Fruit fly (Drosophila melanogaster) whole organism, prepupa: Measurements from ENCODE around the gene CG32075.

ENCODE experiments used
- Blimp-1 ChIP-seq: fragments of 200-800 bp; sonication (Bioruptor generic); optimal IDR thresholded peaks from 3 replicates; lab custom pipeline; 2017; ENCODE audit warnings: missing biosample characterization, missing genetic modification characterization, mild to moderate bottlenecking, moderate library complexity, missing genetic modification reagents
- CG11762 ChIP-seq: fragments of 200-800 bp; sonication (Bioruptor generic); optimal IDR thresholded peaks from 3 replicates; lab custom pipeline; 2016; ENCODE audit warnings: missing biosample characterization, missing genetic modification characterization; ENCODE audit not compliant: insufficient read depth
- CG11902 ChIP-seq: fragments of 200-800 bp; sonication (Bioruptor generic); optimal IDR thresholded peaks from 3 replicates; lab custom pipeline; 2016; ENCODE audit warnings: missing biosample characterization, missing genetic modification characterization
- CG15336 ChIP-seq: fragments of 200-800 bp; sonication (Bioruptor generic); IDR thresholded peaks from 2 replicates; pipeline ENCODE4 v1.3.6; 2022; ENCODE audit warnings: missing biosample characterization, missing genetic modification characterization
- CG16779 ChIP-seq: fragments of 200-800 bp; sonication (Bioruptor generic); optimal IDR thresholded peaks from 3 replicates; lab custom pipeline; 2017; ENCODE audit warnings: missing biosample characterization, mild to moderate bottlenecking, missing genetic modification characterization
- CG31627 ChIP-seq: fragments of 200-800 bp; sonication (Bioruptor generic); optimal IDR thresholded peaks from 3 replicates; lab custom pipeline; 2016; ENCODE audit warnings: missing biosample characterization, missing genetic modification characterization
- CG32006 ChIP-seq: fragments of 200-800 bp; sonication (Bioruptor generic); optimal IDR thresholded peaks from 3 replicates; lab custom pipeline; 2017; ENCODE audit warnings: missing biosample characterization, mild to moderate bottlenecking, missing genetic modification characterization
- CG34406 ChIP-seq: fragments of 200-800 bp; sonication (Bioruptor generic); optimal IDR thresholded peaks from 3 replicates; lab custom pipeline; 2016; ENCODE audit warnings: missing biosample characterization, missing genetic modification characterization
- CG3919 ChIP-seq: fragments of 200-800 bp; sonication (Bioruptor generic); optimal IDR thresholded peaks from 3 replicates; lab custom pipeline; 2016; ENCODE audit warnings: missing biosample characterization, missing genetic modification characterization
- CG4318 ChIP-seq: fragments of 200-800 bp; sonication (Bioruptor generic); optimal IDR thresholded peaks from 3 replicates; lab custom pipeline; 2017; ENCODE audit warnings: missing biosample characterization, mild to moderate bottlenecking, missing genetic modification characterization
- CG6276 ChIP-seq: fragments of 200-800 bp; sonication (Bioruptor generic); optimal IDR thresholded peaks from 2 replicates; lab custom pipeline; 2017; ENCODE audit warnings: missing biosample characterization, mild to moderate bottlenecking, missing genetic modification characterization
- CG6808 ChIP-seq: fragments of 200-800 bp; sonication (Bioruptor generic); optimal IDR thresholded peaks from 3 replicates; lab custom pipeline; 2017; ENCODE audit warnings: missing biosample characterization, missing genetic modification characterization, mild to moderate bottlenecking, moderate library complexity, missing genetic modification reagents
- CG6854 ChIP-seq: fragments of 200-800 bp; sonication (Bioruptor generic); optimal IDR thresholded peaks from 2 replicates; lab custom pipeline; 2017; ENCODE audit warnings: missing biosample characterization, mild to moderate bottlenecking, missing genetic modification characterization
- CG8119 ChIP-seq: fragments of 200-800 bp; sonication (Bioruptor generic); IDR thresholded peaks from 3 replicates; pipeline ENCODE4 v1.3.6; 2022; ENCODE audit warnings: missing biosample characterization, missing genetic modification characterization
- CG8319 ChIP-seq: fragments of 200-800 bp; sonication (Bioruptor generic); optimal IDR thresholded peaks from 3 replicates; lab custom pipeline; 2016; ENCODE audit warnings: missing biosample characterization, missing genetic modification characterization
- CG9139 ChIP-seq: fragments of 200-800 bp; sonication (Bioruptor generic); optimal IDR thresholded peaks from 3 replicates; lab custom pipeline; 2017; ENCODE audit warnings: missing biosample characterization, mild to moderate bottlenecking, missing genetic modification characterization
- Eip75B ChIP-seq: fragments of 200-800 bp; sonication (Bioruptor generic); optimal IDR thresholded peaks from 3 replicates; lab custom pipeline; 2016; ENCODE audit warnings: missing biosample characterization, missing genetic modification characterization
- Eip78C ChIP-seq: fragments of 200-800 bp; sonication (Bioruptor generic); peaks from one replicate; lab custom pipeline; 2016; ENCODE audit warnings: missing biosample characterization, missing genetic modification characterization
- Ets96B ChIP-seq: fragments of 200-800 bp; optimal IDR thresholded peaks from 2 replicates; lab custom pipeline; 2019; ENCODE audit warnings: missing biosample characterization, mild to moderate bottlenecking, missing genetic modification characterization, moderate library complexity
- Hr39 ChIP-seq: fragments of 200-800 bp; sonication (Bioruptor generic); optimal IDR thresholded peaks from 2 replicates; lab custom pipeline; 2016; ENCODE audit warnings: missing biosample characterization, missing genetic modification characterization
- Met ChIP-seq: fragments of 200-800 bp; sonication (Bioruptor generic); optimal IDR thresholded peaks from 3 replicates; lab custom pipeline; 2016; ENCODE audit warnings: missing biosample characterization, missing genetic modification characterization
- Smox ChIP-seq: fragments of 200-800 bp; sonication (Bioruptor generic); optimal IDR thresholded peaks from 3 replicates; lab custom pipeline; 2016; ENCODE audit warnings: missing biosample characterization, missing genetic modification characterization
- Sox102F ChIP-seq: fragments of 200-800 bp; sonication (Bioruptor generic); optimal IDR thresholded peaks from 2 replicates; lab custom pipeline; 2016; ENCODE audit warnings: missing biosample characterization, mild to moderate bottlenecking, missing genetic modification characterization
- Sox14 ChIP-seq: fragments of 200-800 bp; sonication (Bioruptor generic); optimal IDR thresholded peaks from 3 replicates; lab custom pipeline; 2016; ENCODE audit warnings: missing biosample characterization, missing genetic modification characterization
- Sox15 ChIP-seq: fragments of 200-800 bp; sonication (Bioruptor generic); optimal IDR thresholded peaks from 3 replicates; lab custom pipeline; 2016; ENCODE audit warnings: missing biosample characterization, missing genetic modification characterization
- cyc ChIP-seq: fragments of 200-800 bp; sonication (Bioruptor generic); optimal IDR thresholded peaks from 3 replicates; lab custom pipeline; 2016; ENCODE audit warnings: missing biosample characterization, missing genetic modification characterization
- dac ChIP-seq: fragments of 200-800 bp; sonication (Bioruptor generic); optimal IDR thresholded peaks from 2 replicates; lab custom pipeline; 2017; ENCODE audit warnings: missing biosample characterization, mild to moderate bottlenecking, missing genetic modification characterization
- fd59A ChIP-seq: fragments of 200-800 bp; sonication (Bioruptor generic); optimal IDR thresholded peaks from 2 replicates; lab custom pipeline; 2017; ENCODE audit warnings: missing biosample characterization, mild to moderate bottlenecking, missing genetic modification characterization, missing genetic modification reagents
- fd85E ChIP-seq: fragments of 200-800 bp; sonication (Bioruptor generic); optimal IDR thresholded peaks from 3 replicates; lab custom pipeline; 2016; ENCODE audit warnings: missing biosample characterization, missing genetic modification characterization
- fkh ChIP-seq: fragments of 200-800 bp; sonication (Bioruptor generic); optimal IDR thresholded peaks from 3 replicates; lab custom pipeline; 2017; ENCODE audit warnings: missing biosample characterization, mild to moderate bottlenecking, missing genetic modification characterization, moderate library complexity
- lz ChIP-seq: fragments of 200-800 bp; sonication (Bioruptor generic); optimal IDR thresholded peaks from 3 replicates; lab custom pipeline; 2016; ENCODE audit warnings: missing biosample characterization, missing genetic modification characterization
- net ChIP-seq: fragments of 200-800 bp; sonication (Bioruptor generic); optimal IDR thresholded peaks from 3 replicates; lab custom pipeline; 2016; ENCODE audit warnings: missing biosample characterization, missing genetic modification characterization
- pdm3 ChIP-seq: fragments of 200-800 bp; sonication (Bioruptor generic); optimal IDR thresholded peaks from 3 replicates; lab custom pipeline; 2016; ENCODE audit warnings: missing biosample characterization, missing genetic modification characterization
- salr ChIP-seq, 2 experiments: fragments of 200-800 bp; sonication (Bioruptor generic); optimal IDR thresholded peaks; 3 replicates each; lab custom pipeline; 2016 to 2018; ENCODE audit warnings: missing biosample characterization in 2 of 2, missing genetic modification characterization in 2 of 2, mild to moderate bottlenecking in 1 of 2
- spab ChIP-seq: fragments of 200-800 bp; sonication (Bioruptor generic); optimal IDR thresholded peaks from 2 replicates; lab custom pipeline; 2017; ENCODE audit warnings: missing biosample characterization, mild to moderate bottlenecking, missing genetic modification characterization, missing genetic modification reagents
- ss ChIP-seq, 2 experiments: fragments of 200-800 bp; sonication (Bioruptor generic); optimal IDR thresholded peaks; 2 replicates in 1 of 2; 3 replicates in 1 of 2; lab custom pipeline; 2017 to 2018; ENCODE audit warnings: mild to moderate bottlenecking in 2 of 2, missing biosample characterization in 2 of 2, missing genetic modification characterization in 2 of 2, moderate library complexity in 1 of 2
- svp ChIP-seq: fragments of 200-800 bp; sonication (Bioruptor generic); peaks from one replicate; lab custom pipeline; 2016; ENCODE audit warnings: missing biosample characterization, missing genetic modification characterization
- vri ChIP-seq: fragments of 200-800 bp; sonication (Bioruptor generic); optimal IDR thresholded peaks from 3 replicates; lab custom pipeline; 2016; ENCODE audit warnings: missing biosample characterization, mild to moderate bottlenecking, missing genetic modification characterization

CG32075 gene

DNA sequence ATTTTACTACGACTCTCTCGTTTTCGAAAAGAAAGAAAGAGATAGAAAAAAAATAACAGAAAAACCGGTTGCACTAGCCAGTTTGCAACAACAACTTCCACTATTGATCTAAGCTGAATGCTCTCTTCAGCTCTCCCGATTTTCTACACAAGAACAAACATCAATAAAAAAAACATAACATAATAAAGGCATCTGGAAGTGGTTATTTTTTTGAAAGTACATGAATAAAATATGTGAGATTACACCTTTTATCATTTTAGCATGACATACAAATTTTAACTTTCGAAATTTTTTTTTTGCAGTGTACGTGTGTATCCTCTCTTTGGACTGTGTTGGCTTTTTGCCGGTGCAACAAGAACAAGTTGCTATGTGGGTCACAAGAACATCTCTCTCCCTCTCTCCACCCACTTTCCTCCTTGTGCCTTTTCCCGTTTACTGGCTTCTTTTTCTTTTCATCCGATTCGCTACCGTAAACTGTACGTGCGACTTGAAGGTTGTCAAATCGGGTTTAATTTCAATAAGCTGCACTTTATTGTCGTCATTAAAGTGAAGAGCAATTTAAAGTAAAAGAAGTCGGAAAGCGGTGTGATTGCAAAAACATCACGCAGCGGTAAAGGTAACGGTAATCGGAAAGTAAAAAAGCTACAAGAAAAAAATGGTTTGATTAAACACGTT is 20.0 kb upstream of the CG32075 start (continued):
- peak; percentile 96 for TF ChIP-seq fd59A (GFP tag; lab: Kevin White, UChicago)
- TF ChIP-seq CG34406 = peak; percentile 94
- peak; percentile 83 for TF ChIP-seq fd85E (GFP tag; lab: Kevin White, UChicago)
- no peak for TF ChIP-seq Met (GFP tag; lab: Kevin White, UChicago)
- TF ChIP-seq CG32006 (GFP tag; lab: Kevin White, UChicago) = peak; percentile 99
- TF ChIP-seq Hr39 (GFP tag; lab: Kevin White, UChicago) = no peak
- peak; percentile 93 for TF ChIP-seq CG6808 (GFP tag; lab: Kevin White, UChicago)
- no peak for TF ChIP-seq Smox (GFP tag; lab: Kevin White, UChicago)
- peak; percentile 87 for TF ChIP-seq Sox102F (GFP tag; lab: Kevin White, UChicago)
- peak; percentile 95 for TF ChIP-seq spab (GFP tag; lab: Kevin White, UChicago)
- peak; percentile 66 for TF ChIP-seq CG6854 (GFP tag; lab: Kevin White, UChicago)
- TF ChIP-seq cyc (GFP tag; lab: Kevin White, UChicago) = peak; percentile 90
- TF ChIP-seq vri (GFP tag; lab: Kevin White, UChicago) = peak; percentile 63
- TF ChIP-seq CG31627 (GFP tag; lab: Kevin White, UChicago) = peak; percentile 87
- peak; percentile 99 for TF ChIP-seq net (GFP tag; lab: Kevin White, UChicago)
- peak; percentile 100 for TF ChIP-seq CG15336 (GFP tag; lab: Robert Waterston, UW)
- TF ChIP-seq Blimp-1 (GFP tag; lab: Kevin White, UChicago) = peak; percentile 68
- peak; percentile 97 for TF ChIP-seq CG11762 (GFP tag; lab: Kevin White, UChicago)
- peak; percentile 98 for TF ChIP-seq CG3919 (GFP tag; lab: Kevin White, UChicago)
- peak; percentile 99 for TF ChIP-seq Eip75B (GFP tag; lab: Kevin White, UChicago)
- peak; percentile 93 for TF ChIP-seq CG9139 (GFP tag; lab: Kevin White, UChicago)
- TF ChIP-seq salr (GFP tag; optimal IDR thresholded peaks at IDR 0.05; lab: Kevin White, UChicago) = peak; percentile 94 to 99
- no peak for TF ChIP-seq svp (GFP tag; lab: Kevin White, UChicago)
- peak; percentile 80 for TF ChIP-seq Sox15 (GFP tag; lab: Kevin White, UChicago)
- peak; percentile 96 for TF ChIP-seq CG4318 (GFP tag; lab: Kevin White, UChicago)
- TF ChIP-seq CG16779 (tag; lab: Kevin White, UChicago) = peak; percentile 95
- TF ChIP-seq fkh (GFP tag; lab: Kevin White, UChicago) = peak; percentile 95
- peak; percentile 98 for TF ChIP-seq pdm3
- TF ChIP-seq Sox14 = peak; percentile 98
- peak; percentile 100 for TF ChIP-seq CG8119 (GFP tag; lab: Robert Waterston, UW)
- TF ChIP-seq CG11902 (GFP tag; lab: Kevin White, UChicago) = peak; percentile 83
- TF ChIP-seq CG6276 = peak; percentile 99
- peak; percentile 85 for TF ChIP-seq CG8319 (GFP tag; lab: Kevin White, UChicago)
- peak; percentile 95 to 97 for TF ChIP-seq ss (GFP tag; optimal IDR thresholded peaks at IDR 0.05; lab: Kevin White, UChicago)
- peak; percentile 100 for TF ChIP-seq Eip78C (GFP tag; lab: Kevin White, UChicago)
- TF ChIP-seq Ets96B (tag; lab: Kevin White, UChicago) = peak; percentile 97

DNA sequence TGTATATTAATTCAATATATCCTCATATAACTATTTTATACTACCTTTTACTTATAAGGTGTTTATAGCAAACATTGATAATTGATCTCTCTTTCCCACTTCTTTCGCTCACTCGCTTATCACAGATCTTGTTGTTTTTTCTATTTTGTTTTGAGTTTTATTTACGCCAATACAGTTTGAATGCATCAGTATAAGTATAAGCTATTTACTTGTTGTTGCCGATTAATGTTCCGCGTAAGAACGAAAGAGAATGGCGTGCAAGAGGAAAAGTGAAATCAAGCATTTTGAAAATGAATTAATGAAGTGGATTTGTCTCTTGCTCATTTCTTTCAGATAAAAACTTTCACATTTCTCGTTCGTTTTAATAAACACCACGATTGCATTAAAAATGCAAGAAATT is 18.9 kb upstream of the CG32075 start:
- no peak for TF ChIP-seq CG11902 (GFP tag; lab: Kevin White, UChicago)
- TF ChIP-seq CG16779 (tag; lab: Kevin White, UChicago) = no peak
- TF ChIP-seq CG8119 (GFP tag; lab: Robert Waterston, UW) = peak; percentile 24; the same call in 1 of the 3 replicates
- TF ChIP-seq salr (GFP tag; optimal IDR thresholded peaks at IDR 0.05; lab: Kevin White, UChicago) = no peak
- no peak for TF ChIP-seq fd85E (GFP tag; lab: Kevin White, UChicago)
- no peak for TF ChIP-seq lz (GFP tag; lab: Kevin White, UChicago)
- TF ChIP-seq dac (GFP tag; lab: Kevin White, UChicago) = no peak
- TF ChIP-seq CG6854 (GFP tag; lab: Kevin White, UChicago) = no peak
- no peak for TF ChIP-seq Smox (GFP tag; lab: Kevin White, UChicago)
- TF ChIP-seq Blimp-1 (GFP tag; lab: Kevin White, UChicago) = peak; percentile 51
